Worm (Caenorhabditis elegans) whole organism, L1 larva: ENCODE results near the gene T28F3.9.

Experiments
- grh-1 ChIP-seq: fragments of 200-800 bp; sonication (Bioruptor generic); IDR thresholded peaks from 2 replicates; pipeline ENCODE4 v1.3.6; 2022; ENCODE audit warnings: missing genetic modification reagents, missing genetic modification characterization, missing compliant biosample characterization
- lin-39 ChIP-seq: fragments of 150-350 bp; optimal IDR thresholded peaks from 2 replicates; lab custom pipeline; 2014; ENCODE audit warnings: missing biosample characterization, missing genetic modification reagents, missing genetic modification characterization
- lir-3 ChIP-seq: sonication (generic microtip); optimal IDR thresholded peaks from 2 replicates; lab custom pipeline; 2016; ENCODE audit warnings: mild to moderate bottlenecking, missing genetic modification characterization, moderate library complexity, missing compliant biosample characterization; ENCODE audit not compliant: poor library complexity
- nhr-28 ChIP-seq: fragments of 150-350 bp; optimal IDR thresholded peaks from 2 replicates; lab custom pipeline; 2014; ENCODE audit warnings: missing biosample characterization, missing genetic modification characterization
- pax-3 ChIP-seq: fragments of 200-800 bp; sonication (Bioruptor generic); optimal IDR thresholded peaks from 2 replicates; lab custom pipeline; 2018; ENCODE audit warnings: mild to moderate bottlenecking, missing genetic modification characterization, moderate library complexity, missing compliant biosample characterization
- unc-130 ChIP-seq: fragments of 150-350 bp; optimal IDR thresholded peaks from 2 replicates; lab custom pipeline; 2017; ENCODE audit warnings: missing biosample characterization, missing genetic modification characterization, inconsistent platforms
- vab-15 ChIP-seq: sonication (generic microtip); optimal IDR thresholded peaks from 2 replicates; lab custom pipeline; 2017; ENCODE audit warnings: missing genotype, mild to moderate bottlenecking, missing genetic modification characterization, missing compliant biosample characterization

DNA sequence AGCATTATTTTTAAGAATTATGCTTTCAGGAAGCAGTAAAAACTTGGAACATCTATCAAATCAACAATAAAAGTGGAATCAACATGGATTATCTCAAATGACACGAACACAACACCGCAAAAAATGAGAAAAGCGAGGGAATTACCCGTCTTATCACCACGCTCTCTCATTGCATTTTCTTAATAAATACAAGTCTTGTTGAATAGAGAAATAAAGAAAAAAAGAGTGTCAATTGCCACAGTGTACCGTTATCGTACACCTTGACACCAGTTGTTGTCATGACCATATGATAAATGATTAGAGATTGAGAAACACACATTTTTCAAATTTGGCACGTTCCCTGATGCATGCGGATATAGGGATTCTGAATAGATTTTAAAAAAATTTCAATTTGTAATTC lies 44.6 kb upstream of the T28F3.9 start:
- no peak for TF ChIP-seq unc-130 (tag; lab: Kevin White, UChicago)
- no peak for TF ChIP-seq lir-3 (tag; lab: Kevin White, UChicago)
- no peak for TF ChIP-seq vab-15 (tag; lab: Kevin White, UChicago)
- no peak for TF ChIP-seq nhr-28
- TF ChIP-seq grh-1 (GFP tag; lab: Robert Waterston, UW): no peak
- TF ChIP-seq lin-39 (tag; lab: Kevin White, UChicago): no peak
- TF ChIP-seq pax-3 (tag; lab: Kevin White, UChicago): no peak
